Worm (Caenorhabditis elegans) whole organism, midembryonic: ENCODE measurements around the gene T24C4.2.

Experiments
- T22C8.4 ChIP-seq: fragments of 200-800 bp; sonication (Bioruptor generic); IDR thresholded peaks from 2 replicates; pipeline ENCODE4 v1.3.6; 2022; ENCODE audit warnings: missing genetic modification characterization, missing compliant biosample characterization
- cog-1 ChIP-seq: sonication (generic microtip); optimal IDR thresholded peaks from 2 replicates; lab custom pipeline; 2016; ENCODE audit warnings: missing genetic modification characterization, missing compliant biosample characterization
- flt-1 ChIP-seq: fragments of 200-800 bp; sonication (Bioruptor generic); IDR thresholded peaks from 2 replicates; pipeline ENCODE4 v1.3.6; 2022; ENCODE audit warnings: missing genetic modification characterization, missing compliant biosample characterization
- klf-2 ChIP-seq: fragments of 200-800 bp; sonication (Bioruptor generic); conservative IDR thresholded peaks from 2 replicates; pipeline ENCODE4 v1.3.6; 2022; ENCODE audit warnings: missing genetic modification reagents, missing genetic modification characterization, missing compliant biosample characterization
- ref-1 ChIP-seq: fragments of 200-800 bp; sonication (Bioruptor generic); conservative IDR thresholded peaks from 2 replicates; pipeline ENCODE4 v1.3.6; 2022; ENCODE audit warnings: missing genetic modification reagents, missing genetic modification characterization, missing compliant biosample characterization
- tab-1 ChIP-seq: fragments of 200-800 bp; sonication (Bioruptor generic); IDR thresholded peaks from 2 replicates; pipeline ENCODE4 v1.3.6; 2022; ENCODE audit warnings: missing genetic modification characterization, missing compliant biosample characterization
- ztf-23 ChIP-seq: fragments of 200-800 bp; sonication (Bioruptor generic); IDR thresholded peaks from 2 replicates; pipeline ENCODE4 v1.3.6; 2022; ENCODE audit warnings: missing genetic modification reagents, missing genetic modification characterization, missing compliant biosample characterization

DNA sequence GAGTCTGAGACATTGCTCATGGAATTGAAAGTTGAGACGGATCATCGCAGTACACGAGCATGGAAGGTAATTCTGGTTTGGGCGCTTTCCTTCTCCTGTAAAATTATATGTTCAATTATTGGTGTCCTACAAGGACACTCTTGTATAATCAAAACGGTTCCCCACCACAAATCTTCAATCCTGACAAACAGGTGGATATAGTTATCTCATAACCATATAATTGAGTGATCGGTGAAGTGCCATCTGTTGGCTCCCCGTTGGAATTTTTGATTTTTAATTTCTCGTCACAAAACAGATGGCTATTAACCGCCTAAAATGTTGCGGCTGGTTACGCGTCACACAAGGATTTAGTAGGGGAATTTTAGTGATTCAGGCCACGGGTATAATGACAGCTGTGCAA is 903 bp downstream of the T24C4.2 start:
- no peak for TF ChIP-seq flt-1 (GFP tag; lab: Robert Waterston, UW)
- TF ChIP-seq ref-1 (GFP tag; lab: Robert Waterston, UW) = no peak
- no peak for TF ChIP-seq cog-1
- TF ChIP-seq T22C8.4 (GFP tag; lab: Robert Waterston, UW) = no peak
- TF ChIP-seq ztf-23 (GFP tag; lab: Robert Waterston, UW) = no peak
- TF ChIP-seq klf-2 (GFP tag; lab: Robert Waterston, UW) = no peak
- TF ChIP-seq tab-1 (GFP tag; lab: Robert Waterston, UW) = no peak
